Worm (Caenorhabditis elegans): Measurements from ENCODE around the gene AC8.3.
"Not testable (repeated sequence)": the region's sequence is repeated elsewhere in the genome, so short reads cannot be mapped to it uniquely, and the experiment has no call there.

ce11 chrX:215488-215887 lies 13.8 kb downstream of the AC8.3 start, which contains the start of gene set-28:
- TF ChIP-seq Y56A3A.18 (GFP tag; IDR thresholded peaks at IDR 0.05); egl-44 (GFP tag; IDR thresholded peaks at IDR 0.05); Y53F4B.3 (GFP tag; IDR thresholded peaks at IDR 0.05); nhr-90 (tag; optimal IDR thresholded peaks at IDR 0.05); lin-35 (GFP tag; optimal IDR thresholded peaks at IDR 0.05); nfya-2 (GFP tag; IDR thresholded peaks at IDR 0.05); madf-3 (GFP tag; IDR thresholded peaks at IDR 0.05); rcor-1 (GFP tag; IDR thresholded peaks at IDR 0.05); cebp-2 (GFP tag; IDR thresholded peaks at IDR 0.05); xnd-1 (tag; optimal IDR thresholded peaks at IDR 0.05): not testable (repeated sequence)

All from whole organism, young adult.